Worm (Caenorhabditis elegans): ENCODE results near the gene spk-1.
A peak's percentile ranks its signal among the peaks of the same experiment; 100 is the strongest.

Gene spk-1

DNA sequence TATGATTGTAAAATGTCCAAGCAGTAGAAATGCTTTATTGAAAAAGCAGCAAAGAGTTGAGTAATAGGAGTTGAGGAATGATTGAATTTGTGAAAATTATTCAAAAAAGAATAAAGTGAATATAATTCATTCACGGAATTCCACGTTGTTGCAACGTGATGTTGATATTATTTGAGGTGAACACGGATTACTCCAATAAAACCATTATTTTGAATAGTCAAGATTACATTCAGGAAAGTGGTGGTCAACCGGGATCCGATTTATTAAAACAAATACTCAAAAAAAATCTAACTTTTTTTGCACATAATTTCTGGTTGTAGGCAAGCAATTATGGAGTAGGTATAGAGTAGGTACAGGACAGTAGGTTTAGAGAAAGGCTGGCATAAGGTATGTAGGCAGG lies 29.0 kb downstream of the spk-1 start, which contains the start of gene bre-3:
Gene bre-3 (minus strand): TSS at position 101 of the 400 bp plus-strand sequence.
- no peak for TF ChIP-seq him-1 (tag; optimal IDR thresholded peaks at IDR 0.05)
- TF ChIP-seq dao-5 (tag; optimal IDR thresholded peaks at IDR 0.05): no peak
- no peak for TF ChIP-seq W03F9.2 (tag; optimal IDR thresholded peaks at IDR 0.05)

DNA sequence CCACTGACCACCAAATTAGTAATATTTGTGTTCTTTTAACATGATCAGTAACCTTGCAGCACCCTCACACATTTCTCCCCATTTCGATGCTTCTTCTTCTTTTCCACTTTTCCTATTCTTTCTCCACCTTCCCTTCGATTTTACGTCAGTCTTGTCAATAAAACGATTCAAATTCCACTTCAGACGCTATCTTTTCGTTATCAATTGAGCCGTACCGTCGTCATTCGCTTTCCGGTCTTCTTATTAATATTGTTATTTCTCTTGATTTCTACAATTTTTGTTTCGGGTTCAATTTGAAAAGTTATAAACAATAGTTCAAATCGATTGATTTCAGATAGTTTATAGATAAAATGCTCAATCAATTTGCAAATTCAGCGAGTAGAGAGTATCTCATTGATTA lies 31.0 kb downstream of the spk-1 start:
- no peak for TF ChIP-seq him-1 (tag; optimal IDR thresholded peaks at IDR 0.05)

DNA sequence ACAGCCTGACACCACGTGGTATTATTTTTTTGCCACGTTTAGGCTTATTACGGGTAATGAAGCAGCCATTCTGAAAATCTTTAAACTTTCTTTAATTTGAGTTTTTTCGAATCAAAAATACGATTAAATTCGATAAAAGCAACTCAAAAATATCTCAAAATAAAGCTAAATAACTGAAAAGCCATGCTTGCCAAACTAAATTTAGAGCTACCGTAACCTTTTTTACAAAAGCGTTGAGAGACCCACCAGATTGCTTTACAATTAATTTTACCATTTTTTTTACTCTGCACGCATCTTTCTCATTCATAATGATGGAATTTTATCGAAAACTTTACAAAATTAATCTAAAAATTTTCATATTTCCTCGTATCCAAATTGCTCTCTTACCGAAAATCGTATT lies 31.6 kb downstream of the spk-1 start:
- no peak for TF ChIP-seq dao-5 (tag; optimal IDR thresholded peaks at IDR 0.05)
- TF ChIP-seq W03F9.2 (tag; optimal IDR thresholded peaks at IDR 0.05): no peak
- TF ChIP-seq him-1 (tag; optimal IDR thresholded peaks at IDR 0.05): no peak

DNA sequence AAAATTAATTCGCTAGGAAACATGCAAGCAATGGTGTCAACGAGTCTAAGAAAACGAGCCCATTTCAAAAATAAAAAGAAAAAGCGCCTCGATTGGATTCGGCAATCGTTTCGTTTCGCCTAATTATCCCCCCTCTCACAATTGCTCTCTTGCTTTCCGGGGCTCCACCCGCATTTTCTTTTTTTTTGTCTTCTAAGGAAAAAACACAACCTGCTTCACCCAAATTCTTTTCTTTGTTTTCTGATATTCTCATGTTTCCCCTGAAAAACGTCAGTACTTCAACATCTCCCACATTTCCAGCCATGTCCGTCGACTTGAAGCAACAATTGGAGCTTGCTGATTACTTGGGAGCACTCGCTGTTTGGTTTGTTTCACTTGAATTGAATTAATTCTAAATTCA lies 32.0 kb downstream of the spk-1 start, which contains the start of gene nlp-36:
Gene nlp-36 (plus strand): TSS at position 301 of the 400 bp plus-strand sequence.
- TF ChIP-seq him-1 (tag; optimal IDR thresholded peaks at IDR 0.05) (no peak), dao-5 (tag; optimal IDR thresholded peaks at IDR 0.05) (no peak), W03F9.2 (tag; optimal IDR thresholded peaks at IDR 0.05) (no peak)

DNA sequence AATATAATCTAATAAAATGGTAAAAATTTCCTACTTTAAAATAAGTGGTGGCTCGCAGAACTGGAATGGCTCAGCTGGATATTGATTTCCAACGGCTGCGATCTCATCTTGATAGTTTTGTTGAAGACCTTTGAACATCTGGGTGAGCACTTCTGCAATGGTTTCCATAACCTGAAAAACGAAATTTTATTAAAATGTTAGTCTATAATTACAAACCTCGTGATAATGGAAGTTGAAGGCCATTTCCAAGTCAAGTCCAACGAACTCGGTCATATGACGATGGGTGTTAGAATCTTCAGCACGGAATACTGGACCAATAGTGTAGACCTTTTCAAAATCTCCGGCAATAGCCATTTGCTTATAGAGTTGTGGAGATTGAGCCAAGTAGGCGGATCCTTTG lies 33.4 kb downstream of the spk-1 start:
- TF ChIP-seq him-1 (tag; optimal IDR thresholded peaks at IDR 0.05): no peak
- no peak for TF ChIP-seq dao-5 (tag; optimal IDR thresholded peaks at IDR 0.05)
- no peak for TF ChIP-seq W03F9.2 (tag; optimal IDR thresholded peaks at IDR 0.05)

DNA sequence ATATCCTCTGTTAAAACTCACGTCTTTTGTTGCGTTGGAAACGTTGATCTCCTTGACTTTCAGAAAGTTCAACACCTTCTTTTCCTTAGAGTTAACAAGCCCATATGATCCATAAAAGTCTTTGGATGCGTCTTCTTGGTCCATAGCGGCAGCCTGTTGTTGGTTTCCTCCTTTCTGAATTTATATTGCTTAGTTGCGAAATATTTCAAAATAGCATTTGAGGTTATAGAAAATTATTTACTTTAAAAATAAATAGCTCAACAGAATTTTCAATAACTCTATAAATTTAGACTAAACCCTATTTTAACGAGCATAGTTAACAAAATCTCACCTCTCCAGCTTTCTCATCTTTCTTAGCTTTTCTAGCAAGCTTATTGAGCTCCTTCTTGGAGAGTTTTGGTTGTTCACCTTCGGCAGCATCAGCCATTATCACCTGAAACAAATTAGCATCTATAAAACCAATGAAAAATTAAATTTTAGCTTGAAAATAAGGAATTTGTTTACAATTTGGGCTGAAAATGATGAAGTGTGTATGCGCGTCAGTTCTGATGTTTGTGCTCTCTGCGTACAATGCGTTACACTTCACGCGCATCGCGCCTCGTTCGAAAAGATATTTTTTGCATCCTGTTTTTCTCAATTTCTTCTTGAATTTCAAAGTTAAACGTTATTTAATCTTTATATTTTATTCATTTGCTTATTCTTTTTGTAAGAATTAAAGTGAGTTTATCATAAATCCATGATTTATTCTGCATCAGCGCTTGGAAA lies 34.6 kb downstream of the spk-1 start, which contains the start of the genes dars-1 and ctr-9:
Gene dars-1 (minus strand): TSS at position 433 of the 765 bp plus-strand sequence.
Gene ctr-9 (plus strand): TSS at position 614 of the 765 bp plus-strand sequence.
- TF ChIP-seq W03F9.2 (tag; optimal IDR thresholded peaks at IDR 0.05) (peak; percentile 18), him-1 (tag; optimal IDR thresholded peaks at IDR 0.05) (no peak)

DNA sequence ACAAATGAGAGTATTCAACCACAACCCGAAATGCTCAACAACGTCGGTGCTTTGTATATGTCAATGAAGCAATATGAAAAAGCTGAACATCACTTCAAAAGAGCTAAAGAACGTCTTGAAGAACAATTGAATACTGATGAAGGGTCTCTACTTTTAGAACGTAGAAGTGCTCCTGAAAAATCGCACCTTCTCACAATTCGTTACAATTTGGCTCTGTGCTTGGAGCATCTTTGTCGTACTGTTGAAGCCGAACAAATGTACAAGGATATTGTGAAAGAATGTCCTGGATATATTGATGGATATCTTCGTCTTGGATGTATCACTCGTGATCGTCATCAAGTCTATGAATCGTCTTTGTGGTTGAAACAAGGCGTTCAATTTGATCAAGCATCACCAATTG lies 37.8 kb downstream of the spk-1 start:
- TF ChIP-seq dao-5 (tag; optimal IDR thresholded peaks at IDR 0.05) (no peak), W03F9.2 (tag; optimal IDR thresholded peaks at IDR 0.05) (no peak), him-1 (tag; optimal IDR thresholded peaks at IDR 0.05) (no peak)

DNA sequence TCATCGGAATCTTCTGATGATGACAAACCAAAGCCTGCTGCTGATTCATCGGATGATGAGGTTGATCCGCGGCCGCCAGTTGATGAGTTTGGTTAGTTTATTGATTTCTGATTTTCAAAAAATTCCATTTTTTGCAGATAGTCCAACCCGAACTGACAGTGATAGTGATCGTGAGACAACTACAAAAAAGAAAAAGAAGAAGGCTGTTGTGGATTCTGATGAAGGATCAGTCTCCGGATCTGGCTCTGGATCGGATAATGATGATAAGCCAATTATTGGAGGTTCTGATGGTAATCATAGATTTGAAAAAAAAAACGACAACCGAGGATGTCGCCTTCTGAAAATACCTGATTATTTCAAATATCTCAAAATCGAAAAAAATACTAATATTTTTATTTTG lies 39.7 kb downstream of the spk-1 start:
- TF ChIP-seq dao-5 (tag; optimal IDR thresholded peaks at IDR 0.05): no peak
- no peak for TF ChIP-seq W03F9.2 (tag; optimal IDR thresholded peaks at IDR 0.05)
- no peak for TF ChIP-seq him-1 (tag; optimal IDR thresholded peaks at IDR 0.05)

DNA sequence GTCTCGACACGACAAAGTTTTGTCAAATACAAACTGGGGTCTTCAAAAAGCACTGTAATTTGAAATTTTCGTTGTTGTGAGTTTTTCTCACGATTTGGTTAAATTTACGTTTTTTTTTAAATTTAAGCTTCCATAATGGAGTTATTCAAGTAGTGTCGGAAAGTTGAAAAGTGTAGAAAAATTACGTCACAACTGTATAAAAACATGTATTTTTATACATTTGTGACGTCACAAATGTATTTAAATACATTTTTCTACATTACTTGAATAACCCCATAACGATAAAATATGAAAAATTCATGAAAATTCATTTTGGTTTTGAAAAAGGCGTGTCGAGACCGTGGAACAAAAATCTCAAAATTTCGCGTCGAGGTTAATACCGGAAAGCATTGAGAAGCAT lies 41.0 kb downstream of the spk-1 start:
- TF ChIP-seq him-1 (tag; optimal IDR thresholded peaks at IDR 0.05) (no peak), dao-5 (tag; optimal IDR thresholded peaks at IDR 0.05) (no peak), W03F9.2 (tag; optimal IDR thresholded peaks at IDR 0.05) (no peak)

DNA sequence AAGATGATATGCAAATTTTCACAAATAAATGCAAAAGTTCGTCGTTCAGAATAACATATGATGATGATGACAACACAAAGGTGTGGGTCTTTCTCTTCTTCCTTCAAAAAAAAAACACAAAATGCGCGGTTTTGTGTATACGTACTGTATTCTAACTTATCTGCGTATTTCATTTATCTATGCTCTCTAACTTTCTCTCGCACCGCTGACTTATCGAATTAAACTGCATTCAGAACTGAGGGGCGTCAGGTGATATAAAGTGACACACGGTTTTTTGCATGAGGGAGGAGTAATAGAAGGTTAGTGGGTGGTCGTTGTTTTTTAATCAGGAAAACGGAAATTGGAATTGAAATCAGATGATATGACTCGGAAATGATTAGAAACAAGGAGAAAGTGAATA lies 43.9 kb downstream of the spk-1 start, which contains the start of gene sod-4:
Gene sod-4 (minus strand): TSS at position 109 of the 400 bp plus-strand sequence.
- no peak for TF ChIP-seq W03F9.2 (tag; optimal IDR thresholded peaks at IDR 0.05)

DNA sequence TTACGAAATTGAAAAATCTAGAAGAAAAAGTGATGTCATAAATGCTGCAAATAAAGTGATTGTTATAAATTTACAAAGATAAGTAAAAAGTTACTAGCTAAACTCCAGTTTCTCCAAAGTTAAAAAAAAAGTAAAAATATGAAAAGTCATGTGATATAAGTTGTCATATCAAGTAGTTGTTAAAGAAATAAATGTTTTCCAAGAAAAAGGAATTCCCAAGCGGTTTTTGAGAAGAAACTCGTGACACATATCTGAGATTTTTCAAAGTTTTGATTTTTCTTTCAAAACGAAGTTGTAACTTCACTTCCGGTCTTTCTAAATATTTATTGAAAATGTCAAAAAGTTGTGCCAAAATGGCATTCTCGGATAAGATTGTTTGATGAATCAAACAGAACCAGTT lies 44.7 kb downstream of the spk-1 start:
- TF ChIP-seq him-1 (tag; optimal IDR thresholded peaks at IDR 0.05) (no peak), W03F9.2 (tag; optimal IDR thresholded peaks at IDR 0.05) (no peak), dao-5 (tag; optimal IDR thresholded peaks at IDR 0.05) (no peak)

DNA sequence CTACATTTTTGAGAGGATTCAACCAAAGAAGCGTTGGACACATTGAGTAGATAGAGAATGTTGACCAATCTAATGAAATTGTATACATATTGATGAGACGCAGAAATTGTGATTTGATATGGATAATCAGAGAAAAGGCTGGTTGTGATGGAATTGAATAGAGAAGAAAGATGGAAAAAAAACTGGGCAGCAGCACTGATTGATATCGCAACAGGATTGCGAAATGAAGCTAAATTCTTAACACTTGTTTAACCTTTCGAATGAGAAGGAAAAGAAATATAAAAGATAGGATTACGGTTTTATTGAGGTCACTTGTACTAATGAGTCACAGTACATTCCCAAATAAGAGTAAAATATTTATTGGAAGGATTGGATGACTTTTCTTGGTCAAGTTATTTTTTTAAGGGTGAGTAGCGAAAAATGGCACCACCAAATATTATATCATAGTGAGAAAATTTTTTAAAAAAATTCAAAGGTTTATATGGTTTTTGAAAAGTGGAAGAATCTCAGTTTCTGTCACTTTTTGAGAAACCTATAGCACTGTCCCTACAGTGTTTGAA lies 45.8 kb downstream of the spk-1 start:
- TF ChIP-seq dao-5 (tag; optimal IDR thresholded peaks at IDR 0.05): no peak
- TF ChIP-seq W03F9.2 (tag; optimal IDR thresholded peaks at IDR 0.05): no peak
- no peak for TF ChIP-seq him-1 (tag; optimal IDR thresholded peaks at IDR 0.05)

DNA sequence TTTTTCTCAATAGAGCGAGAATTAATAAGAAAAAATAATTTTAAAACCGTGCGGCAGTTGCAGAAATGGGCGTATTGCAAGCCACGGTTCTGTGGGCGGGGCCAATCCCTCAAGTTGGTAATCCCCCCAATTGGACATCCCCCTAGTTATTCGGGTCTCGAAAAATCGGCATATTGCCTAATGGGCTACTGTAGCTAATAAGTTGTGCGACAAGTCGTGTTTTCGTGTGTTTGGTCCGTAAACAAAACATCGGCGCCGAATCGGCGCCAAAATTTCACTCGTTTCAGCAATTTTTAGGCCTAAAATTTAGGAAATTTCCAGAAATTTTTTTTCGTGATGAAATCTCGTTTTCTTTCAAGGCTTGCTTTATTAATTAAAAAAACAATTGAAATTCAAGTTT lies 47.9 kb downstream of the spk-1 start:
- TF ChIP-seq dao-5 (tag; optimal IDR thresholded peaks at IDR 0.05) (no peak), W03F9.2 (tag; optimal IDR thresholded peaks at IDR 0.05) (no peak), him-1 (tag; optimal IDR thresholded peaks at IDR 0.05) (no peak)

DNA sequence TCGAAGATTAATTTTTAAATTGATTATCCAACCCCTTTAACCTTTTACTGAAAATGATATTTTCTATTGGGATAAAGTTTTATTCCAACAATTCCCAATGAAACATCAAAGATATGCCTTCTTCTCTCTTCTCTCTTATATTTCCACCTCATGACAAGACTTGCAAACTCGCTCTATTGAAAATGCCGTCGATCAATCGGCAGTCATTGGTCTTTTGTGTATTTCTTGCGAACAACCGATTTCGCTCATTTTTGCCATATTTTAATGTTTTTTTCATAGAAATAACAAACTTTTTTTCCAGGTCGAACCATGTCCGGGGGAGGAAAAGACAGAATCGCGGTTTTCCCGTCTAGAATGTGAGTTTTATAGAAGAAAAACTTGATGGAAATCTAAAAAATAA lies 51.4 kb downstream of the spk-1 start, which contains the start of gene vha-14:
Gene vha-14 (plus strand): TSS at position 302 of the 400 bp plus-strand sequence.
- TF ChIP-seq W03F9.2 (tag; optimal IDR thresholded peaks at IDR 0.05): peak; percentile 29
- no peak for TF ChIP-seq dao-5 (tag; optimal IDR thresholded peaks at IDR 0.05)

Data from whole organism, L4/young adult.